Worm (Caenorhabditis elegans): ENCODE data around the gene clec-141.

The clec-141 gene

ce11 chrII:5420947-5421614 is 13.6 kb upstream of the clec-141 start, which contains the start of gene tofu-6:
Gene tofu-6, plus strand, starts transcription at chrII:5421248.
- no peak for TF ChIP-seq nhr-90 (tag; optimal IDR thresholded peaks at IDR 0.05; ENCODE audit: poor library complexity)
- no peak for TF ChIP-seq ceh-82 (tag; optimal IDR thresholded peaks at IDR 0.05)
- TF ChIP-seq unc-30 (tag; optimal IDR thresholded peaks at IDR 0.05): no peak
- no peak for TF ChIP-seq aha-1 (tag; optimal IDR thresholded peaks at IDR 0.05)
- peak; percentile 11 for TF ChIP-seq C16A3.4 (tag; optimal IDR thresholded peaks at IDR 0.05)
- TF ChIP-seq alr-1 (tag; optimal IDR thresholded peaks at IDR 0.05; ENCODE audit: borderline replicate concordance): no peak
- TF ChIP-seq lin-39 (tag; optimal IDR thresholded peaks at IDR 0.05): no peak
- no peak for TF ChIP-seq ceh-88 (GFP tag; IDR thresholded peaks at IDR 0.05)
- peak; percentile 43 for TF ChIP-seq mep-1 (tag; optimal IDR thresholded peaks at IDR 0.05)
- TF ChIP-seq blmp-1 (tag; optimal IDR thresholded peaks at IDR 0.05): peak; percentile 30
- peak; percentile 69 to 73 for TF ChIP-seq efl-1 (optimal IDR thresholded peaks at IDR 0.05)
- TF ChIP-seq efl-1 (GFP tag; optimal IDR thresholded peaks at IDR 0.05 in 1 of 2): peak; percentile 71 to 95
- TF ChIP-seq ces-1 (GFP tag; optimal IDR thresholded peaks at IDR 0.05): no peak
- TF ChIP-seq vab-15 (tag; optimal IDR thresholded peaks at IDR 0.05): no peak
- peak; percentile 64 to 95 for TF ChIP-seq lsy-2 (tag; optimal IDR thresholded peaks at IDR 0.05)
- peak; percentile 55 to 80 (median 62) for TF ChIP-seq dpl-1 (GFP tag; optimal IDR thresholded peaks at IDR 0.05)
- TF ChIP-seq lin-35 (GFP tag; optimal IDR thresholded peaks at IDR 0.05): peak; percentile 25 to 85
- no peak for TF ChIP-seq rnt-1 (tag; optimal IDR thresholded peaks at IDR 0.05)
- TF ChIP-seq egl-13 (tag; optimal IDR thresholded peaks at IDR 0.05): no peak
- peak; percentile 10 for TF ChIP-seq lin-15B (tag; optimal IDR thresholded peaks at IDR 0.05)
- TF ChIP-seq F16B12.6 (tag; optimal IDR thresholded peaks at IDR 0.05): peak; percentile 16
- no peak for TF ChIP-seq jun-1 (tag; optimal IDR thresholded peaks at IDR 0.05)

ce11 chrII:5418929-5419328 is 11.5 kb upstream of the clec-141 start, which contains the start of gene EEED8.15:
Gene EEED8.15, plus strand, starts transcription at chrII:5419229.
- TF ChIP-seq vab-15 (tag; optimal IDR thresholded peaks at IDR 0.05): no peak
- no peak for TF ChIP-seq tlp-1 (tag; optimal IDR thresholded peaks at IDR 0.05)
- TF ChIP-seq ces-1 (GFP tag; optimal IDR thresholded peaks at IDR 0.05): no peak
- TF ChIP-seq irx-1 (tag; optimal IDR thresholded peaks at IDR 0.05): no peak
- TF ChIP-seq efl-1 (optimal IDR thresholded peaks at IDR 0.05): no peak
- no peak for TF ChIP-seq efl-1 (GFP tag; optimal IDR thresholded peaks at IDR 0.05 in 1 of 2)
- no peak for TF ChIP-seq alr-1 (tag; optimal IDR thresholded peaks at IDR 0.05; ENCODE audit: borderline replicate concordance)
- TF ChIP-seq ceh-90 (tag; optimal IDR thresholded peaks at IDR 0.05): no peak
- TF ChIP-seq nhr-12 (tag; optimal IDR thresholded peaks at IDR 0.05): no peak
- no peak for TF ChIP-seq sup-37 (GFP tag; optimal IDR thresholded peaks at IDR 0.05)
- TF ChIP-seq nhr-90 (tag; optimal IDR thresholded peaks at IDR 0.05; ENCODE audit: poor library complexity): no peak
- no peak for TF ChIP-seq aly-2 (tag; optimal IDR thresholded peaks at IDR 0.05)

ce11 chrII:5418317-5418716 is 10.9 kb upstream of the clec-141 start:
- no peak for TF ChIP-seq lin-14 (GFP tag; optimal IDR thresholded peaks at IDR 0.05)
- TF ChIP-seq nhr-12 (tag; optimal IDR thresholded peaks at IDR 0.05): no peak
- no peak for TF ChIP-seq ztf-4 (tag; optimal IDR thresholded peaks at IDR 0.05)
- TF ChIP-seq elt-2 (tag; optimal IDR thresholded peaks at IDR 0.05): no peak
- no peak for TF ChIP-seq lsy-2 (tag; optimal IDR thresholded peaks at IDR 0.05)
- TF ChIP-seq egl-27 (tag; optimal IDR thresholded peaks at IDR 0.05): no peak
- no peak for TF ChIP-seq sptf-1 (tag; optimal IDR thresholded peaks at IDR 0.05)
- TF ChIP-seq jun-1 (tag; optimal IDR thresholded peaks at IDR 0.05): no peak

ce11 chrII:5417905-5418304 is 10.5 kb upstream of the clec-141 start:
- TF ChIP-seq isw-1 (GFP tag; IDR thresholded peaks at IDR 0.05) (no peak), lin-15B (tag; optimal IDR thresholded peaks at IDR 0.05) (no peak), efl-1 (optimal IDR thresholded peaks at IDR 0.05) (no peak), efl-1 (GFP tag; optimal IDR thresholded peaks at IDR 0.05 in 1 of 2) (peak in 1 of 2 experiments; percentile 23)

Measured in whole organism, L1 larva.